Worm (Caenorhabditis elegans): ENCODE results near the gene gar-1.

- no peak for TF ChIP-seq nhr-10 (tag; optimal IDR thresholded peaks at IDR 0.05)
- TF ChIP-seq nhr-77 (tag; optimal IDR thresholded peaks at IDR 0.05) = no peak
- TF ChIP-seq unc-62 (GFP tag; optimal IDR thresholded peaks at IDR 0.05 in 1 of 2) = no peak
- no peak for TF ChIP-seq unc-62 (tag; optimal IDR thresholded peaks at IDR 0.05)
- TF ChIP-seq T26A8.4 (GFP tag; IDR thresholded peaks at IDR 0.05) = no peak
- TF ChIP-seq unc-130 (GFP tag; optimal IDR thresholded peaks at IDR 0.05) = no peak
- no peak for TF ChIP-seq lin-39 (tag; optimal IDR thresholded peaks at IDR 0.05)
- TF ChIP-seq dmd-9 (GFP tag; IDR thresholded peaks at IDR 0.05) = no peak
- TF ChIP-seq nhr-76 (tag; optimal IDR thresholded peaks at IDR 0.05) = no peak
- TF ChIP-seq lir-3 (tag; optimal IDR thresholded peaks at IDR 0.05) = no peak
- no peak for TF ChIP-seq mep-1 (tag; optimal IDR thresholded peaks at IDR 0.05)
These were observed 29.5 kb downstream of the gar-1 start, which contains the start of gene nas-33 for ce11 chrX:6455157-6455556.
